Fruit fly (Drosophila melanogaster): ENCODE results near the gene Ccp84Ab.

DNA sequence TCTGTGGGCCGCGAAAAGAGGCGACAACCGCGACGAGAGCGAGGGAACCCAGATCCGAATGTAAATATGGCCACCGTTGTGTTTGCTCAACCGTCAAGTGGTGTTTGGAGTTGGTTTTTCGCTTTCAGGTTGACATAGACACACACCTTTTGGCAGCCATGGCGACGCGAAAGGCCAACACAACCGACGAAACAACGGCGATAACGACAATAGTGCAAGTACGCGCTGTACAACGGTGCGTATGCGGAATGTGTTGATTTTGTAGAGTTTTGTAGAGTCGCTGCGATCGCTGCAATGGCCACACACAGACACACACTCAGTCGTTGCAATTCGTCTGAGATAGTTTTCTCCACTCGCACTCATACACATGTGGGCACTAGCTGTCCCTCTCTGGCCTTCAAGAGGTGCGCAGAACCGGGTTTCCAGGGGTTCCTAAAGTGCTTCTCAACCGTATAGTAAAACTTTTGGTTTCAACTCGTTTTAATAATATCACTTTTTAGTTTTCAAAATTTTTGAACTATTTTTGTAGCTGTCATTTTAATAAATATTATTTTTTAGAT is 38.8 kb upstream of the Ccp84Ab start:
- no peak for TF ChIP-seq HLH54F (GFP tag; optimal IDR thresholded peaks at IDR 0.05)
- TF ChIP-seq D (optimal IDR thresholded peaks at IDR 0.05), result no peak
- TF ChIP-seq D (GFP tag; optimal IDR thresholded peaks at IDR 0.05), result no peak
- no peak for TF ChIP-seq CG6689 (GFP tag; IDR thresholded peaks at IDR 0.05)
- no peak for TF ChIP-seq Ets65A (GFP tag)
- TF ChIP-seq CG2116 (GFP tag; optimal IDR thresholded peaks at IDR 0.05), result no peak
- no peak for TF ChIP-seq CG15601 (tag; optimal IDR thresholded peaks at IDR 0.05)
- TF ChIP-seq CG14441 (GFP tag; IDR thresholded peaks at IDR 0.05), result no peak
- TF ChIP-seq ara (GFP tag; IDR thresholded peaks at IDR 0.05), result no peak

All from whole organism, embryonic.